Worm (Caenorhabditis elegans) whole organism, L2 larva: Measurements from ENCODE around the gene lin-3.

Experiments
- C34F6.9 ChIP-seq: fragments of 150-350 bp; optimal IDR thresholded peaks from 2 replicates; lab custom pipeline; 2014; ENCODE audit warnings: missing biosample characterization, missing genetic modification characterization
- F13H6.1 ChIP-seq: sonication (generic microtip); optimal IDR thresholded peaks from 2 replicates; lab custom pipeline; 2016; ENCODE audit warnings: missing genetic modification characterization, missing compliant biosample characterization
- R02D3.7 ChIP-seq: fragments of 150-350 bp; optimal IDR thresholded peaks from 2 replicates; lab custom pipeline; 2014; ENCODE audit warnings: missing biosample characterization, missing genetic modification characterization
- Y55F3AM.14 ChIP-seq: fragments of 200-800 bp; sonication (Bioruptor generic); optimal IDR thresholded peaks from 2 replicates; lab custom pipeline; 2018; ENCODE audit warnings: mild to moderate bottlenecking, missing genetic modification characterization, missing compliant biosample characterization
- ZK546.5 ChIP-seq: sonication (generic microtip); optimal IDR thresholded peaks from 2 replicates; lab custom pipeline; 2017; ENCODE audit warnings: missing biosample characterization, missing genetic modification characterization
- aly-2 ChIP-seq: fragments of 150-350 bp; optimal IDR thresholded peaks from 2 replicates; lab custom pipeline; 2014; ENCODE audit warnings: missing biosample characterization, missing genetic modification characterization
- ama-1 ChIP-seq: fragments of 150-350 bp; optimal IDR thresholded peaks from 2 replicates; lab custom pipeline; 2018; ENCODE audit warnings: inconsistent platforms
- ceh-16 ChIP-seq: fragments of 150-350 bp; optimal IDR thresholded peaks from 2 replicates; lab custom pipeline; 2014; ENCODE audit warnings: missing biosample characterization, missing genetic modification characterization
- ceh-82 ChIP-seq: fragments of 150-350 bp; optimal IDR thresholded peaks from 2 replicates; lab custom pipeline; 2014; ENCODE audit warnings: missing biosample characterization, missing genetic modification characterization
- dmd-4 ChIP-seq: sonication (generic microtip); optimal IDR thresholded peaks from 2 replicates; lab custom pipeline; 2017; ENCODE audit warnings: missing biosample characterization, missing genetic modification characterization
- egl-27 ChIP-seq: sonication (generic microtip); optimal IDR thresholded peaks from 3 replicates; lab custom pipeline; 2017; ENCODE audit warnings: missing biosample characterization, missing genetic modification reagents, missing genetic modification characterization
- elt-1 ChIP-seq: fragments of 150-350 bp; optimal IDR thresholded peaks from 2 replicates; lab custom pipeline; 2014; ENCODE audit warnings: missing biosample characterization, missing genetic modification characterization
- elt-3 ChIP-seq: sonication (generic microtip); optimal IDR thresholded peaks from 2 replicates; lab custom pipeline; 2017; ENCODE audit warnings: missing biosample characterization, missing genetic modification characterization
- fos-1 ChIP-seq: fragments of 150-350 bp; optimal IDR thresholded peaks from 2 replicates; lab custom pipeline; 2014; ENCODE audit warnings: missing biosample characterization, missing genetic modification characterization
- gmeb-1 ChIP-seq: fragments of 150-350 bp; optimal IDR thresholded peaks from 2 replicates; lab custom pipeline; 2014; ENCODE audit warnings: missing biosample characterization, missing genetic modification characterization
- lin-11 ChIP-seq: fragments of 150-350 bp; sonication (generic microtip); optimal IDR thresholded peaks from 2 replicates; lab custom pipeline; 2014; ENCODE audit warnings: missing biosample characterization, missing genetic modification characterization, inconsistent platforms, mixed read lengths
- lin-13 ChIP-seq: fragments of 150-350 bp; optimal IDR thresholded peaks from 2 replicates; lab custom pipeline; 2014; ENCODE audit warnings: missing biosample characterization, missing genetic modification reagents, missing genetic modification characterization
- lsy-2 ChIP-seq, 2 experiments: fragments of 150-350 bp in 1 of 2; sonication (generic microtip) in 1 of 2; optimal IDR thresholded peaks; 2 replicates each; lab custom pipeline; 2014 to 2017; ENCODE audit warnings: missing biosample characterization in 2 of 2, missing genetic modification characterization in 2 of 2
- mbf-1 ChIP-seq: sonication (generic microtip); optimal IDR thresholded peaks from 2 replicates; lab custom pipeline; 2017; ENCODE audit warnings: missing biosample characterization, missing genetic modification characterization
- mdl-1 ChIP-seq, 2 experiments: fragments of 150-350 bp in 1 of 2; sonication (generic microtip) in 1 of 2; optimal IDR thresholded peaks; 2 replicates each; lab custom pipeline; 2017; ENCODE audit warnings: missing biosample characterization in 2 of 2, missing genetic modification characterization in 2 of 2
- nhr-10 ChIP-seq: sonication (generic microtip); optimal IDR thresholded peaks from 2 replicates; lab custom pipeline; 2017; ENCODE audit warnings: missing biosample characterization, missing genetic modification characterization
- nhr-12 ChIP-seq: fragments of 150-350 bp; optimal IDR thresholded peaks from 2 replicates; lab custom pipeline; 2014; ENCODE audit warnings: missing biosample characterization, missing genetic modification characterization
- nhr-129 ChIP-seq: fragments of 150-350 bp; optimal IDR thresholded peaks from 2 replicates; lab custom pipeline; 2014; ENCODE audit warnings: missing biosample characterization, missing genetic modification characterization
- nhr-21 ChIP-seq: fragments of 150-350 bp; optimal IDR thresholded peaks from 2 replicates; lab custom pipeline; 2014; ENCODE audit warnings: missing biosample characterization, missing genetic modification characterization
- nhr-23 ChIP-seq: fragments of 150-350 bp; optimal IDR thresholded peaks from 2 replicates; lab custom pipeline; 2014; ENCODE audit warnings: missing biosample characterization, missing genetic modification reagents, missing genetic modification characterization
- nhr-237 ChIP-seq: fragments of 150-350 bp; optimal IDR thresholded peaks from 2 replicates; lab custom pipeline; 2014; ENCODE audit warnings: missing biosample characterization, missing genetic modification characterization
- nhr-25 ChIP-seq: fragments of 150-350 bp; sonication (generic microtip); optimal IDR thresholded peaks from 3 replicates; lab custom pipeline; 2014; ENCODE audit warnings: missing biosample characterization, missing genetic modification characterization
- nhr-6 ChIP-seq: fragments of 150-350 bp; optimal IDR thresholded peaks from 2 replicates; lab custom pipeline; 2014; ENCODE audit warnings: missing biosample characterization, missing genetic modification characterization
- nhr-77 ChIP-seq: fragments of 150-350 bp; optimal IDR thresholded peaks from 2 replicates; lab custom pipeline; 2014; ENCODE audit warnings: missing biosample characterization, missing genetic modification characterization
- sem-4 ChIP-seq: fragments of 150-350 bp; optimal IDR thresholded peaks from 2 replicates; lab custom pipeline; 2014; ENCODE audit warnings: missing biosample characterization, missing genetic modification reagents, missing genetic modification characterization
- skn-1 ChIP-seq: sonication (generic microtip); optimal IDR thresholded peaks from 2 replicates; lab custom pipeline; 2017; ENCODE audit warnings: missing biosample characterization, missing genetic modification characterization
- sma-3 ChIP-seq: sonication (generic microtip); optimal IDR thresholded peaks from 2 replicates; lab custom pipeline; 2016; ENCODE audit warnings: missing genetic modification reagents, missing genetic modification characterization, missing compliant biosample characterization
- sma-9 ChIP-seq, 2 experiments: fragments of 150-350 bp in 1 of 2; sonication (generic microtip) in 1 of 2; optimal IDR thresholded peaks; 2 replicates each; lab custom pipeline; 2014 to 2016; ENCODE audit warnings: missing genetic modification characterization in 2 of 2, mild to moderate bottlenecking in 1 of 2, missing biosample characterization in 1 of 2, missing compliant biosample characterization in 1 of 2, missing genetic modification reagents in 1 of 2, moderate library complexity in 1 of 2
- snpc-4 ChIP-seq: fragments of 150-350 bp; optimal IDR thresholded peaks from 2 replicates; lab custom pipeline; 2014; ENCODE audit warnings: missing biosample characterization, missing genetic modification characterization
- unc-39 ChIP-seq: fragments of 150-350 bp; optimal IDR thresholded peaks from 2 replicates; lab custom pipeline; 2014; ENCODE audit warnings: missing biosample characterization, missing genetic modification characterization
- unc-55 ChIP-seq: fragments of 150-350 bp; sonication (generic microtip); optimal IDR thresholded peaks from 3 replicates; lab custom pipeline; 2014; ENCODE audit warnings: missing biosample characterization, missing genetic modification reagents, missing genetic modification characterization
- unc-62 ChIP-seq: fragments of 150-350 bp; optimal IDR thresholded peaks from 2 replicates; lab custom pipeline; 2014; ENCODE audit warnings: missing biosample characterization, missing genetic modification reagents, missing genetic modification characterization
- zag-1 ChIP-seq: fragments of 150-350 bp; optimal IDR thresholded peaks from 2 replicates; lab custom pipeline; 2014; ENCODE audit warnings: missing biosample characterization, missing genetic modification characterization
- ztf-1 ChIP-seq: fragments of 200-800 bp; sonication (Bioruptor generic); conservative IDR thresholded peaks from 2 replicates; pipeline ENCODE4 v1.3.6; 2022; ENCODE audit warnings: missing genetic modification characterization, missing compliant biosample characterization
- ztf-4 ChIP-seq: fragments of 150-350 bp; optimal IDR thresholded peaks from 2 replicates; lab custom pipeline; 2014; ENCODE audit warnings: missing biosample characterization, missing genetic modification characterization

lin-3 gene

ce11 chrIV:11101383-11101782, 47.3 kb downstream of the lin-3 start, which contains the start of gene srlf-18:
Gene srlf-18 (minus strand): TSS chrIV:11101483.
- TF ChIP-seq ceh-16 (tag; lab: Kevin White, UChicago) (no peak), zag-1 (tag; lab: Kevin White, UChicago) (no peak), sma-3 (GFP tag; lab: Kevin White, UChicago) (no peak), C34F6.9 (tag; lab: Kevin White, UChicago) (no peak), sma-9 (GFP tag; optimal IDR thresholded peaks at IDR 0.05; lab: Kevin White, UChicago) (no peak), sma-9 (tag; optimal IDR thresholded peaks at IDR 0.05; lab: Kevin White, UChicago) (no peak), unc-55 (GFP tag; lab: Kevin White, UChicago) (no peak), lin-11 (tag; lab: Kevin White, UChicago) (no peak), nhr-12 (tag; lab: Kevin White, UChicago) (no peak), ZK546.5 (tag; lab: Kevin White, UChicago) (no peak)

ce11 chrIV:11102608-11103007, 48.5 kb downstream of the lin-3 start, which contains the start of gene srlf-17:
Gene srlf-17 (minus strand): TSS chrIV:11102708.
- TF ChIP-seq elt-1 (tag; lab: Kevin White, UChicago) (no peak), sma-3 (GFP tag; lab: Kevin White, UChicago) (no peak)

ce11 chrIV:11103501-11103900, 49.4 kb downstream of the lin-3 start:
- no peak for TF ChIP-seq egl-27
- no peak for TF ChIP-seq C34F6.9 (tag; lab: Kevin White, UChicago)
- TF ChIP-seq ztf-4 (tag; lab: Kevin White, UChicago): no peak
- no peak for TF ChIP-seq sma-9 (GFP tag; optimal IDR thresholded peaks at IDR 0.05; lab: Kevin White, UChicago)
- no peak for TF ChIP-seq sma-9 (tag; optimal IDR thresholded peaks at IDR 0.05; lab: Kevin White, UChicago)
- TF ChIP-seq nhr-23 (tag; lab: Kevin White, UChicago): no peak
- TF ChIP-seq unc-39 (tag; lab: Kevin White, UChicago): no peak
- no peak for TF ChIP-seq lin-11 (tag; lab: Kevin White, UChicago)
- TF ChIP-seq nhr-25 (tag; lab: Kevin White, UChicago): no peak
- TF ChIP-seq sem-4 (tag; lab: Kevin White, UChicago): no peak
- TF ChIP-seq nhr-77 (tag; lab: Kevin White, UChicago): no peak
- TF ChIP-seq nhr-10 (tag; lab: Kevin White, UChicago): no peak
- TF ChIP-seq snpc-4 (tag; lab: Kevin White, UChicago): no peak

- no peak for TF ChIP-seq ZK546.5 (tag; lab: Kevin White, UChicago)
Measured at ce11 chrIV:11105724-11106123, 51.6 kb downstream of the lin-3 start, which contains the start of gene srlf-24. Gene srlf-24 (minus strand): TSS chrIV:11105824.

ce11 chrIV:11109771-11110170, 55.7 kb downstream of the lin-3 start, which contains the start of gene pigk-1:
Gene pigk-1 (minus strand): TSS chrIV:11110018.
- peak in 1 of 2 experiments; percentile 7 for TF ChIP-seq lsy-2 (tag; optimal IDR thresholded peaks at IDR 0.05; lab: Kevin White, UChicago)
- no peak for TF ChIP-seq ama-1 (lab: Kevin White, UChicago)
- no peak for TF ChIP-seq lin-13 (GFP tag; lab: Kevin White, UChicago)
- no peak for TF ChIP-seq Y55F3AM.14 (GFP tag; lab: Kevin White, UChicago)
- TF ChIP-seq aly-2 (tag; lab: Kevin White, UChicago): no peak

ce11 chrIV:11110995-11111619, 57.0 kb downstream of the lin-3 start, which contains the start of gene rps-5:
Gene rps-5 (minus strand): TSS chrIV:11111045.
- TF ChIP-seq Y55F3AM.14 (GFP tag; lab: Kevin White, UChicago) (no peak), snpc-4 (tag; lab: Kevin White, UChicago) (peak; percentile 49), F13H6.1 (peak; percentile 20), nhr-21 (tag; lab: Kevin White, UChicago) (peak; percentile 33), ztf-1 (GFP tag; lab: Robert Waterston, UW) (no peak), nhr-129 (tag; lab: Kevin White, UChicago) (peak; percentile 71), lin-11 (tag; lab: Kevin White, UChicago) (peak; percentile 47), ama-1 (lab: Kevin White, UChicago) (peak; percentile 18), elt-1 (tag; lab: Kevin White, UChicago) (no peak), gmeb-1 (tag; lab: Kevin White, UChicago) (peak; percentile 78), lsy-2 (tag; optimal IDR thresholded peaks at IDR 0.05; lab: Kevin White, UChicago) (peak; percentile 50 to 89), nhr-237 (no peak), aly-2 (tag; lab: Kevin White, UChicago) (no peak), unc-55 (GFP tag; lab: Kevin White, UChicago) (peak; percentile 86), zag-1 (tag; lab: Kevin White, UChicago) (no peak), dmd-4 (no peak), nhr-6 (tag; lab: Kevin White, UChicago) (no peak), nhr-12 (tag; lab: Kevin White, UChicago) (no peak), elt-3 (no peak), R02D3.7 (no peak), nhr-77 (tag; lab: Kevin White, UChicago) (no peak), mbf-1 (tag; lab: Kevin White, UChicago) (no peak), mdl-1 (tag; optimal IDR thresholded peaks at IDR 0.05; lab: Kevin White, UChicago) (no peak), skn-1 (tag; lab: Kevin White, UChicago) (no peak), ceh-82 (no peak), fos-1 (tag; lab: Kevin White, UChicago) (peak; percentile 33), sem-4 (tag; lab: Kevin White, UChicago) (peak; percentile 29), unc-62 (GFP tag; lab: Kevin White, UChicago) (no peak)
